Worm (Caenorhabditis elegans) whole organism, L4 larva: ENCODE measurements around the gene ctsa-4.1.

Experiments
- duxl-1 ChIP-seq: sonication (generic microtip); optimal IDR thresholded peaks from 2 replicates; lab custom pipeline; 2016; ENCODE audit warnings: mild to moderate bottlenecking, missing genetic modification characterization, moderate library complexity, missing compliant biosample characterization; ENCODE audit not compliant: poor library complexity
- mxl-2 ChIP-seq: fragments of 200-800 bp; sonication (Bioruptor generic); conservative IDR thresholded peaks from 2 replicates; pipeline ENCODE4 v1.3.6; 2022; ENCODE audit warnings: missing genetic modification reagents, missing genetic modification characterization, missing compliant biosample characterization
- nhr-111 ChIP-seq: fragments of 200-800 bp; sonication (Bioruptor generic); optimal IDR thresholded peaks from 2 replicates; lab custom pipeline; 2018; ENCODE audit warnings: mild to moderate bottlenecking, missing genetic modification characterization, missing compliant biosample characterization
- nhr-42 ChIP-seq: fragments of 200-800 bp; sonication (Bioruptor generic); IDR thresholded peaks from 2 replicates; pipeline ENCODE4 v1.3.6; 2022; ENCODE audit warnings: missing genetic modification characterization, missing compliant biosample characterization
- sdz-12 ChIP-seq: fragments of 200-800 bp; sonication (Bioruptor generic); optimal IDR thresholded peaks from 2 replicates; lab custom pipeline; 2018; ENCODE audit warnings: mild to moderate bottlenecking, missing genetic modification characterization, missing compliant biosample characterization

DNA sequence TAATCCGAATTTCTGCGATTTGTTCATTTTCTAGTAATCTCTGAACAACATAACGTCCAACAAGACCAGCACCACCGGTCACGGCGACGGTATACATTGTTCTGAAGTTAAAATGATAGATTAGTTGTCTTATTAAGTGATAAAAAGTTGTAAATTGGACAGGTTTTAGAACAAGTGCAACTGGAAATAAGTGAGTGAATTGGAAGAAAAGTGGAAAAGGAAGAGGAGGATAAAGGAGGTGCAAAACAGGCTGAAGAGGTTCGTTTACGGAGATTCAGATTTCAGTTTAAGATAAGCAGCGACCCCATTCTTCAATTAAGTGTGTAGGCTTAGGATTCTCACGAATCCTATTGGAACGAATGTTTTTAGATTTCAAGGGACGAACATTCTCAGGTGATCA lies 7.9 kb upstream of the ctsa-4.1 start, which contains the start of gene C32D5.12:
- TF ChIP-seq nhr-111 (GFP tag; lab: Kevin White, UChicago) (no peak), mxl-2 (GFP tag; lab: Robert Waterston, UW) (no peak), duxl-1 (tag; lab: Kevin White, UChicago) (no peak), sdz-12 (GFP tag; lab: Kevin White, UChicago) (no peak), nhr-42 (no peak)
